Worm (Caenorhabditis elegans): ENCODE data around the gene sru-20.

DNA sequence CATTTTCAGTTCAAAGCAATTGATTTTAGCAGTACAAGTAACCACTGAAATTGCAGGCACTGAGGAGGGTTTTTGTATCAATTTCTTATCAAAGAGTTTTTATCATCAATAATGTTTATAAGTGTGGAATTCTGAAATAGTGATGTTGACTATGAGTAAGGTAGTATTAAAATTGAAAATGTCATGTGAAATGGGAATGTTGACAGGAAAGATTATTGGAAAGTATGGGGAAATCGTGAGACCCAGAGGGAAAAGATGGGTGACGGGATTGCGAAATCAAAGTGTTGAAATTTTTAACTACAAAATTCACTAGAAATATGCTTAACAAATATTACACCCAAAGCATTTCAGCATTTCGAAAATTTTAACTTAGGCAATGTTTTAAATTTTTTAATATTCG, 31.9 kb downstream of the sru-20 start, which contains the start of gene F53B2.8:
- TF ChIP-seq fkh-10 (GFP tag; optimal IDR thresholded peaks at IDR 0.05) = no peak
- TF ChIP-seq sox-4 (tag; optimal IDR thresholded peaks at IDR 0.05) = no peak
- no peak for TF ChIP-seq nhr-232 (tag; optimal IDR thresholded peaks at IDR 0.05)
- TF ChIP-seq gmeb-2 (tag; optimal IDR thresholded peaks at IDR 0.05) = no peak
- TF ChIP-seq pqm-1 (tag; optimal IDR thresholded peaks at IDR 0.05) = no peak
- TF ChIP-seq dmd-4 (tag; optimal IDR thresholded peaks at IDR 0.05; ENCODE audit: borderline replicate concordance) = no peak
- no peak for TF ChIP-seq Y22D7AL.16 (tag; optimal IDR thresholded peaks at IDR 0.05)
- no peak for TF ChIP-seq unc-86 (tag; optimal IDR thresholded peaks at IDR 0.05)
- no peak for TF ChIP-seq pros-1 (tag; optimal IDR thresholded peaks at IDR 0.05)
